Worm (Caenorhabditis elegans) whole organism, late embryonic: Measurements from ENCODE around the gene nhr-3.
A peak's percentile ranks its signal among the peaks of the same experiment; 100 is the strongest.

Source experiments
- C08G9.2 ChIP-seq: sonication (generic microtip); optimal IDR thresholded peaks from 2 replicates; lab custom pipeline; 2016; ENCODE audit warnings: mild to moderate bottlenecking, missing genetic modification characterization, moderate library complexity, missing compliant biosample characterization
- K09A11.1 ChIP-seq: sonication (generic microtip); optimal IDR thresholded peaks from 2 replicates; lab custom pipeline; 2017; ENCODE audit warnings: antibody characterized with exemption, mild to moderate bottlenecking, missing genetic modification characterization, missing compliant biosample characterization; ENCODE audit not compliant: insufficient read depth
- T23F11.4 ChIP-seq: fragments of 200-800 bp; sonication (Bioruptor generic); optimal IDR thresholded peaks from 2 replicates; lab custom pipeline; 2018; ENCODE audit warnings: mild to moderate bottlenecking, missing genetic modification characterization, missing compliant biosample characterization
- Y22D7AL.16 ChIP-seq: sonication (generic microtip); optimal IDR thresholded peaks from 2 replicates; lab custom pipeline; 2016; ENCODE audit warnings: missing genetic modification characterization, missing compliant biosample characterization
- ahr-1 ChIP-seq: sonication (generic microtip); optimal IDR thresholded peaks from 2 replicates; lab custom pipeline; 2016; ENCODE audit warnings: missing genetic modification characterization, missing compliant biosample characterization
- ama-1 ChIP-seq: fragments of 150-350 bp; optimal IDR thresholded peaks from 2 replicates; lab custom pipeline; 2014
- ceh-14 ChIP-seq: sonication (generic microtip); optimal IDR thresholded peaks from 2 replicates; lab custom pipeline; 2016; ENCODE audit warnings: missing genotype, missing genetic modification characterization, missing compliant biosample characterization
- ceh-18 ChIP-seq: sonication (generic microtip); optimal IDR thresholded peaks from 2 replicates; lab custom pipeline; 2016; ENCODE audit warnings: missing genetic modification characterization, missing compliant biosample characterization
- ceh-2 ChIP-seq: sonication (generic microtip); optimal IDR thresholded peaks from 2 replicates; lab custom pipeline; 2016; ENCODE audit warnings: missing genotype, missing genetic modification characterization, missing compliant biosample characterization
- ceh-22 ChIP-seq: sonication (generic microtip); optimal IDR thresholded peaks from 2 replicates; lab custom pipeline; 2017; ENCODE audit warnings: missing biosample characterization, missing genetic modification characterization
- ceh-48 ChIP-seq: sonication (generic microtip); optimal IDR thresholded peaks from 2 replicates; lab custom pipeline; 2016; ENCODE audit warnings: missing genetic modification characterization, inconsistent platforms, missing compliant biosample characterization
- ceh-6 ChIP-seq: fragments of 200-800 bp; sonication (Bioruptor generic); optimal IDR thresholded peaks from 2 replicates; lab custom pipeline; 2018; ENCODE audit warnings: mild to moderate bottlenecking, missing genetic modification characterization, missing compliant biosample characterization
- ceh-9 ChIP-seq: sonication (generic microtip); optimal IDR thresholded peaks from 2 replicates; lab custom pipeline; 2016; ENCODE audit warnings: mild to moderate bottlenecking, missing genetic modification characterization, inconsistent platforms, missing compliant biosample characterization
- che-1 ChIP-seq: sonication (generic microtip); optimal IDR thresholded peaks from 2 replicates; lab custom pipeline; 2016; ENCODE audit warnings: mild to moderate bottlenecking, missing genetic modification characterization, missing compliant biosample characterization
- dmd-4 ChIP-seq: sonication (generic microtip); optimal IDR thresholded peaks from 2 replicates; lab custom pipeline; 2016; ENCODE audit warnings: borderline replicate concordance, missing genetic modification characterization, missing compliant biosample characterization
- fkh-6 ChIP-seq: sonication (generic microtip); optimal IDR thresholded peaks from 2 replicates; lab custom pipeline; 2016; ENCODE audit warnings: missing genetic modification characterization, missing compliant biosample characterization
- hlh-13 ChIP-seq: fragments of 200-800 bp; sonication (Bioruptor generic); optimal IDR thresholded peaks from 2 replicates; lab custom pipeline; 2018; ENCODE audit warnings: mild to moderate bottlenecking, missing genetic modification characterization, missing compliant biosample characterization
- hlh-30 ChIP-seq: sonication (generic microtip); optimal IDR thresholded peaks from 2 replicates; lab custom pipeline; 2017; ENCODE audit warnings: antibody characterized with exemption, missing genetic modification characterization, missing compliant biosample characterization; ENCODE audit not compliant: insufficient read depth
- lin-11 ChIP-seq: fragments of 200-800 bp; sonication (Bioruptor generic); optimal IDR thresholded peaks from 2 replicates; lab custom pipeline; 2018; ENCODE audit warnings: mild to moderate bottlenecking, missing genetic modification characterization, missing compliant biosample characterization
- madf-2 ChIP-seq: sonication (generic microtip); optimal IDR thresholded peaks from 2 replicates; lab custom pipeline; 2017; ENCODE audit warnings: missing genetic modification characterization, missing compliant biosample characterization
- nhr-232 ChIP-seq: sonication (generic microtip); optimal IDR thresholded peaks from 2 replicates; lab custom pipeline; 2016; ENCODE audit warnings: missing genetic modification characterization, missing compliant biosample characterization
- odd-2 ChIP-seq: sonication (generic microtip); optimal IDR thresholded peaks from 2 replicates; lab custom pipeline; 2017; ENCODE audit warnings: antibody characterized with exemption, mild to moderate bottlenecking, missing genetic modification characterization, missing compliant biosample characterization
- pag-3 ChIP-seq: sonication (generic microtip); optimal IDR thresholded peaks from 2 replicates; lab custom pipeline; 2016; ENCODE audit warnings: missing compliant biosample characterization, missing genetic modification characterization, borderline replicate concordance
- pat-9 ChIP-seq: fragments of 200-800 bp; sonication (Bioruptor generic); optimal IDR thresholded peaks from 2 replicates; lab custom pipeline; 2018; ENCODE audit warnings: mild to moderate bottlenecking, missing genetic modification characterization, moderate library complexity, missing compliant biosample characterization
- pha-2 ChIP-seq: sonication (generic microtip); optimal IDR thresholded peaks from 2 replicates; lab custom pipeline; 2017; ENCODE audit warnings: mild to moderate bottlenecking, missing genetic modification characterization, missing compliant biosample characterization
- pros-1 ChIP-seq: fragments of 150-350 bp; optimal IDR thresholded peaks from 2 replicates; lab custom pipeline; 2014; ENCODE audit warnings: missing biosample characterization, missing genetic modification reagents, missing genetic modification characterization
- ref-2 ChIP-seq: sonication (generic microtip); optimal IDR thresholded peaks from 2 replicates; lab custom pipeline; 2016; ENCODE audit warnings: missing genetic modification characterization, missing compliant biosample characterization
- rnt-1 ChIP-seq: sonication (generic microtip); optimal IDR thresholded peaks from 2 replicates; lab custom pipeline; 2016; ENCODE audit warnings: missing genetic modification characterization, missing compliant biosample characterization
- sdc-2 ChIP-seq: sonication (generic microtip); optimal IDR thresholded peaks from 2 replicates; lab custom pipeline; 2016; ENCODE audit warnings: missing genotype, missing genetic modification characterization, missing compliant biosample characterization
- sox-2 ChIP-seq: fragments of 200-800 bp; sonication (Bioruptor generic); IDR thresholded peaks from 2 replicates; pipeline ENCODE4 v1.3.6; 2022; ENCODE audit warnings: missing genetic modification reagents, missing genetic modification characterization, missing compliant biosample characterization
- sox-4 ChIP-seq: sonication (generic microtip); optimal IDR thresholded peaks from 2 replicates; lab custom pipeline; 2017; ENCODE audit warnings: mild to moderate bottlenecking, missing genetic modification characterization, inconsistent platforms, missing compliant biosample characterization
- syd-9 ChIP-seq: sonication (generic microtip); optimal IDR thresholded peaks from 2 replicates; lab custom pipeline; 2016; ENCODE audit warnings: mild to moderate bottlenecking, missing genetic modification characterization, moderate library complexity, missing compliant biosample characterization
- unc-42 ChIP-seq: sonication (generic microtip); optimal IDR thresholded peaks from 2 replicates; lab custom pipeline; 2016; ENCODE audit warnings: missing genotype, missing genetic modification characterization, missing compliant biosample characterization
- unc-55 ChIP-seq: sonication (generic microtip); optimal IDR thresholded peaks from 2 replicates; lab custom pipeline; 2017; ENCODE audit warnings: missing biosample characterization, missing genetic modification reagents, missing genetic modification characterization
- ztf-16 ChIP-seq: sonication (generic microtip); optimal IDR thresholded peaks from 2 replicates; lab custom pipeline; 2017; ENCODE audit warnings: missing genetic modification characterization, missing compliant biosample characterization

Gene nhr-3

DNA sequence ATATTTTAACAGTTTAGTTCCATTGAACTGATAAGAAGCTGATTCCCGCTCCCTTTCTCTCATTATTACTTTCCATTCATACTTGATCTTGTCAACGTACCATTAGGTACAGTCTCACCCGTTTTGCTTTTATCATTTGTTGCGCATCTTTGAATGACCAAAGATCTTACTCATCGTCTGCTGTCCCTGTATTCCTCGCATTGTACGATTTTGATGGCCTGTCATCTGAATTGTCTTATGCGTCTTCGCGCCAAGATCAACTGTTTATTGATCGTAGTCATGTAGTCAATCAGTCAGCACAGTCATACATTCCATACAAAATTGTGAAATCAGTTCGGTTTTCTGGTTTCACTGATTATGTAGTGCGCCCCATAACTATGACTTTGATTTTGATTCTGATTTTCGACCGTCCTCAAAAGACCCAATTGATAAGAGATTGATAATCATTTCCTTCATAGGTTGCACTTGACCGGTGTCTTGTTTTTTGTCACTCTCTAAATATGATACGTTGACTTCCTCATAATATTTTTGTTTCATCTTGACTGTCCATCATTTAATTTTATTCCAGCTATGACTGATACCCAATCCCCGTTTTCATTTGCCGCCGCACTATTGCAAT is at the start of gene nhr-3:
nhr-3 (plus strand) TSS at position 569 of the 619 bp plus-strand sequence.
- TF ChIP-seq sox-4 (tag; lab: Kevin White, UChicago) (no peak), sdc-2 (tag; lab: Kevin White, UChicago) (no peak), Y22D7AL.16 (no peak), ceh-14 (tag; lab: Kevin White, UChicago) (no peak), hlh-30 (tag; lab: Kevin White, UChicago) (no peak), K09A11.1 (tag; lab: Kevin White, UChicago) (no peak), hlh-13 (GFP tag; lab: Kevin White, UChicago) (no peak), che-1 (tag; lab: Kevin White, UChicago) (no peak), ref-2 (tag; lab: Kevin White, UChicago) (no peak), ztf-16 (no peak), sox-2 (GFP tag; lab: Robert Waterston, UW) (no peak), fkh-6 (tag; lab: Kevin White, UChicago) (no peak), pat-9 (tag; lab: Kevin White, UChicago) (no peak), pros-1 (no peak), pha-2 (tag; lab: Kevin White, UChicago) (no peak), ceh-18 (tag; lab: Kevin White, UChicago) (no peak), unc-42 (no peak), C08G9.2 (tag; lab: Kevin White, UChicago) (no peak)

DNA sequence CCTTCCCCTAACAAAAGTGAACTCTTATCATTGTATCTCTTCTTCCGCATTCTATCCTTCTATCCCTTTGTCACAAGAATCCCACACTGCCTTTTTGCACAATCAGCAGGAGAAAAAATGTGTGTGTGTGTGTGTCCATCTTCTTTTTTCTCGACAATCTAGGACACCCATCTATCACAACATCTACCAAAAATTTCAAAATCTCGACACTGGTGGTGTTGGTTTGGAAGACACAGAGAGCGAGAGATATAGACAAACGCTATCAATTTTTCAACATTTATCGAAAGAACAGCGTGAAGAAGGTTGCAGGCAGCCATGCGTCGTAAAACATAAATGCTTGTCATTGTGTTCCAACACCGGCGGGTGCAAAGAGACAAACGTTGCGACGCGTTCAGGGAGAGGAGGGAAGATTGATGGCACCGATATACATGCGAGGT is 49.5 kb upstream of the nhr-3 start:
- TF ChIP-seq ceh-18 (tag; lab: Kevin White, UChicago) (peak; percentile 61), unc-55 (GFP tag; lab: Kevin White, UChicago) (peak; percentile 38), T23F11.4 (GFP tag; lab: Kevin White, UChicago) (no peak), unc-42 (no peak), odd-2 (tag; lab: Kevin White, UChicago) (no peak), rnt-1 (tag; lab: Kevin White, UChicago) (peak; percentile 36), ahr-1 (tag; lab: Kevin White, UChicago) (no peak), ceh-2 (tag; lab: Kevin White, UChicago) (no peak)

ce11 chrX:14510358-14510757 is 47.9 kb upstream of the nhr-3 start:
- no peak for TF ChIP-seq C08G9.2 (tag; lab: Kevin White, UChicago)

- no peak for TF ChIP-seq fkh-6 (tag; lab: Kevin White, UChicago)
- TF ChIP-seq ceh-18 (tag; lab: Kevin White, UChicago): no peak
- no peak for TF ChIP-seq pag-3
- TF ChIP-seq pros-1: no peak
- TF ChIP-seq ceh-6: no peak
- no peak for TF ChIP-seq ceh-9
- no peak for TF ChIP-seq dmd-4
- TF ChIP-seq ama-1 (lab: Kevin White, UChicago): no peak
- TF ChIP-seq lin-11 (tag; lab: Kevin White, UChicago): no peak
- TF ChIP-seq ceh-48 (tag; lab: Kevin White, UChicago): no peak
- no peak for TF ChIP-seq sox-4 (tag; lab: Kevin White, UChicago)
- no peak for TF ChIP-seq unc-55 (GFP tag; lab: Kevin White, UChicago)
- TF ChIP-seq madf-2 (tag; lab: Kevin White, UChicago): no peak
- TF ChIP-seq nhr-232 (tag; lab: Kevin White, UChicago): no peak
- TF ChIP-seq syd-9 (tag; lab: Kevin White, UChicago): no peak
- no peak for TF ChIP-seq ceh-22 (tag; lab: Kevin White, UChicago)
These were observed 45.5 kb upstream of the nhr-3 start, which contains the start of gene fbxa-141 for ce11 chrX:14512817-14513216. TSS of gene fbxa-141 (minus strand) at chrX:14512917.
